Fruit fly (Drosophila melanogaster) whole organism, prepupa: Measurements from ENCODE around the gene FBXO11.

Experiments
- Blimp-1 ChIP-seq: fragments of 200-800 bp; sonication (Bioruptor generic); optimal IDR thresholded peaks from 3 replicates; lab custom pipeline; 2017; ENCODE audit warnings: missing biosample characterization, missing genetic modification characterization, mild to moderate bottlenecking, moderate library complexity, missing genetic modification reagents
- CG10631 ChIP-seq: fragments of 200-800 bp; sonication (Bioruptor generic); optimal IDR thresholded peaks from 2 replicates; lab custom pipeline; 2016; ENCODE audit warnings: missing biosample characterization, missing genetic modification characterization
- CG10669 ChIP-seq: fragments of 200-800 bp; sonication (Bioruptor generic); optimal IDR thresholded peaks from 3 replicates; lab custom pipeline; 2018; ENCODE audit warnings: missing biosample characterization, mild to moderate bottlenecking, missing genetic modification characterization, moderate library complexity
- CG11294 ChIP-seq: fragments of 200-800 bp; sonication (Bioruptor generic); IDR thresholded peaks from 2 replicates; pipeline ENCODE4 v1.3.6; 2022; ENCODE audit warnings: missing biosample characterization, missing genetic modification characterization
- CG11762 ChIP-seq: fragments of 200-800 bp; sonication (Bioruptor generic); optimal IDR thresholded peaks from 3 replicates; lab custom pipeline; 2016; ENCODE audit warnings: missing biosample characterization, missing genetic modification characterization; ENCODE audit not compliant: insufficient read depth
- CG15336 ChIP-seq: fragments of 200-800 bp; sonication (Bioruptor generic); IDR thresholded peaks from 2 replicates; pipeline ENCODE4 v1.3.6; 2022; ENCODE audit warnings: missing biosample characterization, missing genetic modification characterization
- CG1621 ChIP-seq: fragments of 200-800 bp; sonication (Bioruptor generic); optimal IDR thresholded peaks from 3 replicates; lab custom pipeline; 2018; ENCODE audit warnings: missing biosample characterization, mild to moderate bottlenecking, missing genetic modification characterization
- CG16779 ChIP-seq: fragments of 200-800 bp; sonication (Bioruptor generic); optimal IDR thresholded peaks from 3 replicates; lab custom pipeline; 2017; ENCODE audit warnings: missing biosample characterization, mild to moderate bottlenecking, missing genetic modification characterization
- CG31627 ChIP-seq: fragments of 200-800 bp; sonication (Bioruptor generic); optimal IDR thresholded peaks from 3 replicates; lab custom pipeline; 2016; ENCODE audit warnings: missing biosample characterization, missing genetic modification characterization
- CG32006 ChIP-seq: fragments of 200-800 bp; sonication (Bioruptor generic); optimal IDR thresholded peaks from 3 replicates; lab custom pipeline; 2017; ENCODE audit warnings: missing biosample characterization, mild to moderate bottlenecking, missing genetic modification characterization
- CG34406 ChIP-seq: fragments of 200-800 bp; sonication (Bioruptor generic); optimal IDR thresholded peaks from 3 replicates; lab custom pipeline; 2016; ENCODE audit warnings: missing biosample characterization, missing genetic modification characterization
- CG3919 ChIP-seq: fragments of 200-800 bp; sonication (Bioruptor generic); optimal IDR thresholded peaks from 3 replicates; lab custom pipeline; 2016; ENCODE audit warnings: missing biosample characterization, missing genetic modification characterization
- CG4318 ChIP-seq: fragments of 200-800 bp; sonication (Bioruptor generic); optimal IDR thresholded peaks from 3 replicates; lab custom pipeline; 2017; ENCODE audit warnings: missing biosample characterization, mild to moderate bottlenecking, missing genetic modification characterization
- CG6163 ChIP-seq: fragments of 200-800 bp; sonication (Bioruptor generic); IDR thresholded peaks from 3 replicates; pipeline ENCODE4 v1.3.6; 2022; ENCODE audit warnings: missing biosample characterization, missing genetic modification characterization
- CG6792 ChIP-seq: fragments of 200-800 bp; sonication (Bioruptor generic); optimal IDR thresholded peaks from 3 replicates; lab custom pipeline; 2016; ENCODE audit warnings: missing biosample characterization, missing genetic modification characterization
- CG6854 ChIP-seq: fragments of 200-800 bp; sonication (Bioruptor generic); optimal IDR thresholded peaks from 2 replicates; lab custom pipeline; 2017; ENCODE audit warnings: missing biosample characterization, mild to moderate bottlenecking, missing genetic modification characterization
- CG7368 ChIP-seq: fragments of 200-800 bp; sonication (Bioruptor generic); optimal IDR thresholded peaks from 3 replicates; lab custom pipeline; 2016; ENCODE audit warnings: missing biosample characterization, missing genetic modification characterization
- CG8119 ChIP-seq: fragments of 200-800 bp; sonication (Bioruptor generic); IDR thresholded peaks from 3 replicates; pipeline ENCODE4 v1.3.6; 2022; ENCODE audit warnings: missing biosample characterization, missing genetic modification characterization
- CG8632 ChIP-seq: fragments of 200-800 bp; sonication (Bioruptor generic); optimal IDR thresholded peaks from 3 replicates; lab custom pipeline; 2016; ENCODE audit warnings: missing biosample characterization, missing genetic modification characterization
- Eip78C ChIP-seq: fragments of 200-800 bp; sonication (Bioruptor generic); peaks from one replicate; lab custom pipeline; 2016; ENCODE audit warnings: missing biosample characterization, missing genetic modification characterization
- Eip93F ChIP-seq: fragments of 200-800 bp; sonication (Bioruptor generic); optimal IDR thresholded peaks from 2 replicates; lab custom pipeline; 2016; ENCODE audit warnings: missing biosample characterization, mild to moderate bottlenecking, missing genetic modification characterization
- Ets21C ChIP-seq: fragments of 200-800 bp; sonication (Bioruptor generic); optimal IDR thresholded peaks from 3 replicates; lab custom pipeline; 2016; ENCODE audit warnings: missing biosample characterization, missing genetic modification characterization
- Ets96B ChIP-seq: fragments of 200-800 bp; optimal IDR thresholded peaks from 2 replicates; lab custom pipeline; 2019; ENCODE audit warnings: missing biosample characterization, mild to moderate bottlenecking, missing genetic modification characterization, moderate library complexity
- Gug ChIP-seq: fragments of 200-800 bp; sonication (Bioruptor generic); IDR thresholded peaks from 2 replicates; pipeline ENCODE4 v1.3.6; 2022; ENCODE audit warnings: missing biosample characterization, missing genetic modification characterization
- Hr38 ChIP-seq: sonication (Bioruptor generic); optimal IDR thresholded peaks from 2 replicates; lab custom pipeline; 2016; ENCODE audit warnings: missing biosample characterization, missing genetic modification characterization
- Hr39 ChIP-seq: fragments of 200-800 bp; sonication (Bioruptor generic); optimal IDR thresholded peaks from 2 replicates; lab custom pipeline; 2016; ENCODE audit warnings: missing biosample characterization, missing genetic modification characterization
- Lpt ChIP-seq: fragments of 200-800 bp; sonication (Bioruptor generic); optimal IDR thresholded peaks from 3 replicates; lab custom pipeline; 2016; ENCODE audit warnings: missing biosample characterization, missing genetic modification characterization
- OdsH ChIP-seq: fragments of 200-800 bp; sonication (Bioruptor generic); optimal IDR thresholded peaks from 3 replicates; lab custom pipeline; 2016; ENCODE audit warnings: missing biosample characterization, missing genetic modification characterization
- Sox102F ChIP-seq: fragments of 200-800 bp; sonication (Bioruptor generic); optimal IDR thresholded peaks from 2 replicates; lab custom pipeline; 2016; ENCODE audit warnings: missing biosample characterization, mild to moderate bottlenecking, missing genetic modification characterization
- Sox14 ChIP-seq: fragments of 200-800 bp; sonication (Bioruptor generic); optimal IDR thresholded peaks from 3 replicates; lab custom pipeline; 2016; ENCODE audit warnings: missing biosample characterization, missing genetic modification characterization
- cyc ChIP-seq: fragments of 200-800 bp; sonication (Bioruptor generic); optimal IDR thresholded peaks from 3 replicates; lab custom pipeline; 2016; ENCODE audit warnings: missing biosample characterization, missing genetic modification characterization
- dac ChIP-seq: fragments of 200-800 bp; sonication (Bioruptor generic); optimal IDR thresholded peaks from 2 replicates; lab custom pipeline; 2017; ENCODE audit warnings: missing biosample characterization, mild to moderate bottlenecking, missing genetic modification characterization
- dsx ChIP-seq: fragments of 200-800 bp; optimal IDR thresholded peaks from 3 replicates; lab custom pipeline; 2019; ENCODE audit warnings: missing biosample characterization, mild to moderate bottlenecking, missing genetic modification characterization, moderate library complexity; ENCODE audit not compliant: poor library complexity, severe bottlenecking
- eg ChIP-seq: fragments of 200-800 bp; sonication (Bioruptor generic); IDR thresholded peaks from 3 replicates; pipeline ENCODE4 v1.3.6; 2022; ENCODE audit warnings: missing biosample characterization, missing genetic modification characterization
- esn ChIP-seq: fragments of 200-800 bp; sonication (Bioruptor generic); optimal IDR thresholded peaks from 2 replicates; lab custom pipeline; 2016; ENCODE audit warnings: missing biosample characterization, mild to moderate bottlenecking, missing genetic modification characterization, moderate library complexity
- fd59A ChIP-seq: fragments of 200-800 bp; sonication (Bioruptor generic); optimal IDR thresholded peaks from 2 replicates; lab custom pipeline; 2017; ENCODE audit warnings: missing biosample characterization, mild to moderate bottlenecking, missing genetic modification characterization, missing genetic modification reagents
- fd85E ChIP-seq: fragments of 200-800 bp; sonication (Bioruptor generic); optimal IDR thresholded peaks from 3 replicates; lab custom pipeline; 2016; ENCODE audit warnings: missing biosample characterization, missing genetic modification characterization
- fkh ChIP-seq: fragments of 200-800 bp; sonication (Bioruptor generic); optimal IDR thresholded peaks from 3 replicates; lab custom pipeline; 2017; ENCODE audit warnings: missing biosample characterization, mild to moderate bottlenecking, missing genetic modification characterization, moderate library complexity
- lz ChIP-seq: fragments of 200-800 bp; sonication (Bioruptor generic); optimal IDR thresholded peaks from 3 replicates; lab custom pipeline; 2016; ENCODE audit warnings: missing biosample characterization, missing genetic modification characterization
- pdm3 ChIP-seq: fragments of 200-800 bp; sonication (Bioruptor generic); optimal IDR thresholded peaks from 3 replicates; lab custom pipeline; 2016; ENCODE audit warnings: missing biosample characterization, missing genetic modification characterization
- salr ChIP-seq, 2 experiments: fragments of 200-800 bp; sonication (Bioruptor generic); optimal IDR thresholded peaks; 3 replicates each; lab custom pipeline; 2016 to 2018; ENCODE audit warnings: missing biosample characterization in 2 of 2, missing genetic modification characterization in 2 of 2, mild to moderate bottlenecking in 1 of 2
- spab ChIP-seq: fragments of 200-800 bp; sonication (Bioruptor generic); optimal IDR thresholded peaks from 2 replicates; lab custom pipeline; 2017; ENCODE audit warnings: missing biosample characterization, mild to moderate bottlenecking, missing genetic modification characterization, missing genetic modification reagents
- ss ChIP-seq, 2 experiments: fragments of 200-800 bp; sonication (Bioruptor generic); optimal IDR thresholded peaks; 2 replicates in 1 of 2; 3 replicates in 1 of 2; lab custom pipeline; 2017 to 2018; ENCODE audit warnings: mild to moderate bottlenecking in 2 of 2, missing biosample characterization in 2 of 2, missing genetic modification characterization in 2 of 2, moderate library complexity in 1 of 2
- svp ChIP-seq: fragments of 200-800 bp; sonication (Bioruptor generic); peaks from one replicate; lab custom pipeline; 2016; ENCODE audit warnings: missing biosample characterization, missing genetic modification characterization
- topi ChIP-seq: fragments of 200-800 bp; sonication (Bioruptor generic); optimal IDR thresholded peaks from 3 replicates; lab custom pipeline; 2016; ENCODE audit warnings: missing biosample characterization, missing genetic modification characterization
- vri ChIP-seq: fragments of 200-800 bp; sonication (Bioruptor generic); optimal IDR thresholded peaks from 3 replicates; lab custom pipeline; 2016; ENCODE audit warnings: missing biosample characterization, mild to moderate bottlenecking, missing genetic modification characterization

The FBXO11 gene

dm6 chr3R:9808946-9809545, at the start of gene FBXO11:
Gene FBXO11 (minus strand): TSS chr3R:9809368.
- TF ChIP-seq CG3919 (GFP tag; lab: Kevin White, UChicago) (no peak), vri (no peak), Ets96B (tag; lab: Kevin White, UChicago) (peak; percentile 53), Ets21C (GFP tag; lab: Kevin White, UChicago) (no peak), CG6792 (GFP tag; lab: Kevin White, UChicago) (peak; percentile 7), CG31627 (GFP tag; lab: Kevin White, UChicago) (no peak), Blimp-1 (GFP tag; lab: Kevin White, UChicago) (peak; percentile 33), dac (GFP tag; lab: Kevin White, UChicago) (peak; percentile 38), fd85E (GFP tag; lab: Kevin White, UChicago) (peak; percentile 61), Hr38 (GFP tag; lab: Kevin White, UChicago) (no peak), CG4318 (no peak), CG1621 (peak; percentile 75), lz (GFP tag; lab: Kevin White, UChicago) (peak; percentile 5), CG8119 (peak; percentile 60; the same call in 2 of the 3 replicates), esn (GFP tag; lab: Kevin White, UChicago) (no peak), CG6163 (GFP tag; lab: Robert Waterston, UW) (peak; percentile 98), CG16779 (peak; percentile 77), pdm3 (GFP tag; lab: Kevin White, UChicago) (no peak), ss (GFP tag; optimal IDR thresholded peaks at IDR 0.05; lab: Kevin White, UChicago) (peak in 1 of 2 experiments; percentile 89), Lpt (GFP tag; lab: Kevin White, UChicago) (peak; percentile 67), Eip93F (GFP tag; lab: Kevin White, UChicago) (peak; percentile 25), Eip78C (GFP tag; lab: Kevin White, UChicago) (peak; percentile 84), cyc (GFP tag; lab: Kevin White, UChicago) (no peak), CG15336 (GFP tag; lab: Robert Waterston, UW) (peak; percentile 50), salr (GFP tag; optimal IDR thresholded peaks at IDR 0.05; lab: Kevin White, UChicago) (peak in 1 of 2 experiments; percentile 19), eg (GFP tag; lab: Robert Waterston, UW) (peak; percentile 80), Sox102F (GFP tag; lab: Kevin White, UChicago) (no peak), CG6854 (GFP tag; lab: Kevin White, UChicago) (peak; percentile 73), CG11762 (no peak), fkh (GFP tag; lab: Kevin White, UChicago) (peak; percentile 96), Gug (no peak), Sox14 (GFP tag; lab: Kevin White, UChicago) (peak; percentile 98), topi (GFP tag; lab: Kevin White, UChicago) (peak; percentile 38), fd59A (GFP tag; lab: Kevin White, UChicago) (no peak), CG7368 (GFP tag; lab: Kevin White, UChicago) (no peak)

- TF ChIP-seq pdm3 (GFP tag; lab: Kevin White, UChicago) (no peak), dsx (GFP tag; lab: Kevin White, UChicago) (peak; percentile 8), CG8632 (no peak), spab (GFP tag; lab: Kevin White, UChicago) (no peak), Blimp-1 (GFP tag; lab: Kevin White, UChicago) (no peak), ss (GFP tag; optimal IDR thresholded peaks at IDR 0.05; lab: Kevin White, UChicago) (no peak), Hr38 (GFP tag; lab: Kevin White, UChicago) (no peak), CG8119 (0 out of 3 replicates have a peak, but pooled peaks have one; percentile 33), CG10669 (GFP tag; lab: Kevin White, UChicago) (no peak), lz (GFP tag; lab: Kevin White, UChicago) (no peak), Hr39 (GFP tag; lab: Kevin White, UChicago) (no peak), Sox102F (GFP tag; lab: Kevin White, UChicago) (no peak), OdsH (GFP tag; lab: Kevin White, UChicago) (no peak), fd85E (GFP tag; lab: Kevin White, UChicago) (no peak), CG16779 (no peak), Sox14 (GFP tag; lab: Kevin White, UChicago) (no peak), Ets96B (tag; lab: Kevin White, UChicago) (no peak), CG6163 (GFP tag; lab: Robert Waterston, UW) (no peak), CG11294 (no peak), fd59A (GFP tag; lab: Kevin White, UChicago) (no peak), topi (GFP tag; lab: Kevin White, UChicago) (no peak), esn (GFP tag; lab: Kevin White, UChicago) (no peak), CG15336 (GFP tag; lab: Robert Waterston, UW) (no peak), Gug (no peak), Eip93F (GFP tag; lab: Kevin White, UChicago) (no peak), CG10631 (GFP tag; lab: Kevin White, UChicago) (peak; percentile 5), dac (GFP tag; lab: Kevin White, UChicago) (no peak), CG32006 (GFP tag; lab: Kevin White, UChicago) (peak; percentile 25), vri (no peak), CG7368 (GFP tag; lab: Kevin White, UChicago) (no peak), CG4318 (no peak), CG34406 (GFP tag; lab: Kevin White, UChicago) (no peak), svp (GFP tag; lab: Kevin White, UChicago) (no peak)
Observed at dm6 chr3R:9857785-9858184, 48.6 kb upstream of the FBXO11 start.
